Worm (Caenorhabditis elegans): Measurements from ENCODE around the gene nhr-136.
"Not testable (repeated sequence)": the region's sequence is repeated elsewhere in the genome, so short reads cannot be mapped to it uniquely, and the experiment has no call there.

Gene nhr-136

DNA sequence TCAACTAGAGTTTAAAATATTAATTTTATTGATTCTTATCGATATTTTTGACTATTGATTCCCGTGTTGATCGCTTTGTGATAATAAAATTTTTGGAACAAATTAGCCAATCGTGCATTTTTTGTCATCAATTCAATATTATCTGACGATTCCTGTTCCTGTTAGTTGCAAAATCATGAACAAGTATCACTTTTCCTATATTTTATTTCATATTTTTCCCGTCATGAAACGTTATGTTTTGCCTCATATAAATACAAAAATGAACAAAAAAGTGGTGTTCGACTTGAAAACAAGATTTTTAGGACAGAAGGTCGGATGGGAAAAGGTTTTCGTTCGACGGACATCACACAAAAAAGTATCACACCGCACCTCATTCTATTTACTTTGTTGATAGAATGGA is 14.3 kb downstream of the nhr-136 start, which contains the start of gene C13C4.6:
Gene C13C4.6 (plus strand): TSS at position 301 of the 400 bp plus-strand sequence.
- TF ChIP-seq sma-9 (GFP tag; optimal IDR thresholded peaks at IDR 0.05), result no peak
- TF ChIP-seq sma-9 (tag; optimal IDR thresholded peaks at IDR 0.05), result no peak
- no peak for TF ChIP-seq sma-3 (GFP tag; optimal IDR thresholded peaks at IDR 0.05)
- TF ChIP-seq alr-1 (tag; optimal IDR thresholded peaks at IDR 0.05), result no peak
- no peak for TF ChIP-seq nhr-6 (tag; optimal IDR thresholded peaks at IDR 0.05)
- no peak for TF ChIP-seq egl-27 (tag; optimal IDR thresholded peaks at IDR 0.05)
- no peak for TF ChIP-seq Y55F3AM.14 (GFP tag; optimal IDR thresholded peaks at IDR 0.05)
- TF ChIP-seq nhr-10 (tag; optimal IDR thresholded peaks at IDR 0.05), result no peak
- TF ChIP-seq lin-11 (tag; optimal IDR thresholded peaks at IDR 0.05), result no peak
- no peak for TF ChIP-seq peb-1 (tag; optimal IDR thresholded peaks at IDR 0.05)
- TF ChIP-seq ceh-82 (tag; optimal IDR thresholded peaks at IDR 0.05), result no peak
- TF ChIP-seq gmeb-1 (tag; optimal IDR thresholded peaks at IDR 0.05), result no peak
- TF ChIP-seq mdl-1 (tag; optimal IDR thresholded peaks at IDR 0.05), result no peak
- no peak for TF ChIP-seq ZK546.5 (tag; optimal IDR thresholded peaks at IDR 0.05)
- no peak for TF ChIP-seq zag-1 (tag; optimal IDR thresholded peaks at IDR 0.05)
- TF ChIP-seq nhr-12 (tag; optimal IDR thresholded peaks at IDR 0.05), result no peak
- TF ChIP-seq mab-5 (tag; optimal IDR thresholded peaks at IDR 0.05), result no peak
- TF ChIP-seq nhr-11 (tag; optimal IDR thresholded peaks at IDR 0.05), result no peak
- TF ChIP-seq aly-2 (tag; optimal IDR thresholded peaks at IDR 0.05), result no peak
- TF ChIP-seq lin-13 (GFP tag; optimal IDR thresholded peaks at IDR 0.05), result no peak
- TF ChIP-seq mbf-1 (tag; optimal IDR thresholded peaks at IDR 0.05), result no peak

DNA sequence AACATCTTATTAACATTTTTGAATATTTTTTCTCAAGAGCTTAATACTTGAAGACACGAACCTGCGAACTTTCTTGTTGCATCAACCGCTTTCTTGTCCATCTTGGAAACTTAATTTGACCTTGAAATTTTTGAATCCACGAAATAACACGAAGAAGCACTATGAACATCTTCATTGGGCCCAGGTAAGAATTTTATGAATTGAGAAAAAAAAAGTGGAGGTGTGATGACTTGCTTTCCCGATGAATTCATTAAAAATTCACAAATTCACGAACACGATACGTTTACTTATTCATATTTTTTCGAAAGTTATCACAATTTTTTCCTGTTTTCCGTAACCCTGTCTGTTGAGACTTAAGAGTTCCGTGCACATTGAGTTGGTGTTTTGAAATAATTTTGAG is 23.7 kb downstream of the nhr-136 start, which contains the start of gene C27A7.6:
Gene C27A7.6 (minus strand): TSS at position 101 of the 400 bp plus-strand sequence.
- not testable (repeated sequence) for TF ChIP-seq ceh-16 (tag; optimal IDR thresholded peaks at IDR 0.05); Y55F3AM.14 (GFP tag; optimal IDR thresholded peaks at IDR 0.05); ztf-11 (tag; optimal IDR thresholded peaks at IDR 0.05)

DNA sequence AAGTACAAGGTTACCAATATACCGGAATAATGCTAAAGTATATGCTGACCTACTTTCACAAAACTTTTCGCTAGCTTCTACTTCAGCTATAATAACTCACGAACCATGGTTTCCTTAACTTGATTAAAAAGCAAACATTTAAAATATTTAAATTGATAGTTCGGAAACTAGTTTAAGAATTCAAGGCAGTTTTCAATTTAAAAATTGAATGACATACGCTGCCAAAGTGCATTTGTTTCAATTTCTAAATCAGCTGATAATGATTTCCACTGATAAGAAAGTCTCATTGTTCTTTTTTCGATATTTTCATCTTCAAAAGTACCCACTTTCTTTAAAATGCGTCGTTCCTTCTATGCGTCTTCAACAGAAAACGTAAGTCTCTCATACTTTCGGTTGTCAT is 24.2 kb downstream of the nhr-136 start, which contains the start of gene enpp-1:
Gene enpp-1 (plus strand): TSS at position 301 of the 400 bp plus-strand sequence.
- not testable (repeated sequence) for TF ChIP-seq lin-39, ceh-16, nhr-77 (tag; optimal IDR thresholded peaks at IDR 0.05)

DNA sequence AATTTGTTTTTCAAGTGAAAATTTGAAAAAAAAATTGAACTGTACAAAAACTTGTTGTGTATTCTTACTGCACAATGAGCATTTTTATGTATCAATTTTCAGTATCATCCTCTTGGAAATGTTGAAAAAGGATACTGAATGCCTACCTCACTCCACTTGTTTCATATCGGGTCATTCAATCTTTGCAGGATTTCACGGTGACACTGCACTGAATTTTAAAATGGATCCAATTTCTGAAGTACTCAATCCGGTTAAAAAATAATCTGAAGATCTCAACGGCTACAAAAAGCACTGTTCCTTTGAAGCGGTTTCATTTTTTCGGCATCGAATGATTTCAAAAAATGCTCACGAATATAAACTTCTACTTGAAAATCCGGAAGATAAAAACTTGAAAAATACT is 31.0 kb downstream of the nhr-136 start:
- no peak for TF ChIP-seq ztf-11 (tag; optimal IDR thresholded peaks at IDR 0.05)
- TF ChIP-seq nhr-6 (tag; optimal IDR thresholded peaks at IDR 0.05), result no peak
- TF ChIP-seq ZK546.5 (tag; optimal IDR thresholded peaks at IDR 0.05), result no peak
- TF ChIP-seq crh-2 (tag; optimal IDR thresholded peaks at IDR 0.05), result no peak
- no peak for TF ChIP-seq ceh-82 (tag; optimal IDR thresholded peaks at IDR 0.05)
- TF ChIP-seq fos-1 (tag; optimal IDR thresholded peaks at IDR 0.05), result no peak
- TF ChIP-seq sma-9 (GFP tag; optimal IDR thresholded peaks at IDR 0.05), result no peak
- no peak for TF ChIP-seq sma-9 (tag; optimal IDR thresholded peaks at IDR 0.05)
- TF ChIP-seq elt-3 (tag; optimal IDR thresholded peaks at IDR 0.05), result no peak
- TF ChIP-seq dmd-4 (tag; optimal IDR thresholded peaks at IDR 0.05), result no peak
- TF ChIP-seq alr-1 (tag; optimal IDR thresholded peaks at IDR 0.05), result no peak
- TF ChIP-seq unc-39 (tag; optimal IDR thresholded peaks at IDR 0.05), result no peak
- no peak for TF ChIP-seq unc-62 (GFP tag; optimal IDR thresholded peaks at IDR 0.05)
- no peak for TF ChIP-seq R02D3.7 (tag; optimal IDR thresholded peaks at IDR 0.05)
- TF ChIP-seq lin-11 (tag; optimal IDR thresholded peaks at IDR 0.05), result no peak
- no peak for TF ChIP-seq ztf-1 (GFP tag; conservative IDR thresholded peaks at IDR 0.05)
- TF ChIP-seq egl-27 (tag; optimal IDR thresholded peaks at IDR 0.05), result no peak
- TF ChIP-seq skn-1 (tag; optimal IDR thresholded peaks at IDR 0.05), result no peak
- no peak for TF ChIP-seq C34F6.9 (tag; optimal IDR thresholded peaks at IDR 0.05)
- TF ChIP-seq elt-1 (tag; optimal IDR thresholded peaks at IDR 0.05), result no peak

DNA sequence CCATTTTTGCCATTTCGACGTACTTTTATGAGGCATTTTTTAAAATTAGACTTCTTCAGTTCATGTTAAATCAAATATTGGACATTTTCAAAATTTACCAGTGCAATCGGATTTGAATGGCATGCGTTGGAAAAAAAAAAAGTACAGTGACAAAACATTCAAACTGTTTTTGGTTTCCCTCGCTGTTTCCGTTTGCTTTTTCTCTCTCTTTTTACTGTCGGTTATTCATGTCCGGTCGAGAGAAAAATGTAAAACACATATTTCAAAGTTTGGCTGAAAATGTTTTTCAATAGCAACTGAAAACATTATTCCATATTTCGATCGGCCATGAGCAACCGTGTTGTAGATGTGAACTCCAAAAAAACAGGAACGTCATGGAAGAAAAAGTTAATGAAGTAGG is 33.7 kb downstream of the nhr-136 start, which contains the start of gene C27A7.3:
Gene C27A7.3 (plus strand): TSS at position 301 of the 400 bp plus-strand sequence.
- TF ChIP-seq nhr-6 (tag; optimal IDR thresholded peaks at IDR 0.05) (no peak), crh-2 (tag; optimal IDR thresholded peaks at IDR 0.05) (no peak), skn-1 (tag; optimal IDR thresholded peaks at IDR 0.05) (no peak), elt-3 (tag; optimal IDR thresholded peaks at IDR 0.05) (no peak), nhr-77 (tag; optimal IDR thresholded peaks at IDR 0.05) (no peak), unc-39 (tag; optimal IDR thresholded peaks at IDR 0.05) (no peak), sem-4 (tag; optimal IDR thresholded peaks at IDR 0.05) (no peak), egl-27 (tag; optimal IDR thresholded peaks at IDR 0.05) (no peak), blmp-1 (tag; optimal IDR thresholded peaks at IDR 0.05; ENCODE audit: insufficient read depth) (no peak), lin-11 (tag; optimal IDR thresholded peaks at IDR 0.05) (no peak), sma-9 (GFP tag; optimal IDR thresholded peaks at IDR 0.05) (no peak), sma-9 (tag; optimal IDR thresholded peaks at IDR 0.05) (no peak), ceh-82 (tag; optimal IDR thresholded peaks at IDR 0.05) (no peak), mbf-1 (tag; optimal IDR thresholded peaks at IDR 0.05) (no peak), nhr-23 (tag; optimal IDR thresholded peaks at IDR 0.05) (no peak), lin-39 (tag; optimal IDR thresholded peaks at IDR 0.05) (no peak), ZK546.5 (tag; optimal IDR thresholded peaks at IDR 0.05) (no peak), mdl-1 (tag; optimal IDR thresholded peaks at IDR 0.05) (no peak), mab-5 (tag; optimal IDR thresholded peaks at IDR 0.05) (no peak), nhr-11 (tag; optimal IDR thresholded peaks at IDR 0.05) (no peak), dmd-4 (tag; optimal IDR thresholded peaks at IDR 0.05) (no peak)

All from whole organism, L2 larva.